Worm (Caenorhabditis elegans): ENCODE measurements around the gene kin-26.
A peak's percentile ranks its signal among the peaks of the same experiment; 100 is the strongest.

The kin-26 gene

ce11 chrIV:7910197-7910735 lies 32.6 kb upstream of the kin-26 start, which contains the start of the genes npp-27 and ntl-4:
npp-27 (minus strand) TSS chrIV:7910247.
ntl-4 (plus strand) TSS chrIV:7910575.
- no peak for TF ChIP-seq unc-39 (tag; optimal IDR thresholded peaks at IDR 0.05)
- peak; percentile 29 for TF ChIP-seq ama-1 (optimal IDR thresholded peaks at IDR 0.05)
- TF ChIP-seq nhr-6 (tag; optimal IDR thresholded peaks at IDR 0.05) = no peak
- TF ChIP-seq zag-1 (tag; optimal IDR thresholded peaks at IDR 0.05) = no peak
- peak in 1 of 2 experiments; percentile 38 for TF ChIP-seq lsy-2 (tag; optimal IDR thresholded peaks at IDR 0.05)
- TF ChIP-seq ZK546.5 (tag; optimal IDR thresholded peaks at IDR 0.05) = no peak
- peak; percentile 16 for TF ChIP-seq ztf-4 (tag; optimal IDR thresholded peaks at IDR 0.05)
- peak; percentile 41 for TF ChIP-seq unc-55 (GFP tag; optimal IDR thresholded peaks at IDR 0.05)
- peak; percentile 22 for TF ChIP-seq lin-13 (GFP tag; optimal IDR thresholded peaks at IDR 0.05)
- peak; percentile 26 for TF ChIP-seq sma-9 (GFP tag; optimal IDR thresholded peaks at IDR 0.05)
- no peak for TF ChIP-seq sma-9 (tag; optimal IDR thresholded peaks at IDR 0.05)
- peak; percentile 13 for TF ChIP-seq F13H6.1 (tag; optimal IDR thresholded peaks at IDR 0.05)
- TF ChIP-seq crh-2 (tag; optimal IDR thresholded peaks at IDR 0.05) = peak; percentile 50
- peak; percentile 3 for TF ChIP-seq nhr-25 (tag; optimal IDR thresholded peaks at IDR 0.05)
- peak; percentile 30 for TF ChIP-seq nhr-129 (tag; optimal IDR thresholded peaks at IDR 0.05)
- peak; percentile 72 for TF ChIP-seq C34F6.9 (tag; optimal IDR thresholded peaks at IDR 0.05)

- TF ChIP-seq dmd-4 (tag; optimal IDR thresholded peaks at IDR 0.05) (no peak), ama-1 (optimal IDR thresholded peaks at IDR 0.05) (peak; percentile 34), unc-62 (GFP tag; optimal IDR thresholded peaks at IDR 0.05) (no peak), sma-9 (GFP tag; optimal IDR thresholded peaks at IDR 0.05) (no peak), sma-9 (tag; optimal IDR thresholded peaks at IDR 0.05) (no peak), nhr-25 (tag; optimal IDR thresholded peaks at IDR 0.05) (no peak), unc-55 (GFP tag; optimal IDR thresholded peaks at IDR 0.05) (peak; percentile 31), alr-1 (tag; optimal IDR thresholded peaks at IDR 0.05) (no peak), lsy-2 (tag; optimal IDR thresholded peaks at IDR 0.05) (peak in 1 of 2 experiments; percentile 57), C34F6.9 (tag; optimal IDR thresholded peaks at IDR 0.05) (peak; percentile 42)
These were observed 31.9 kb upstream of the kin-26 start for ce11 chrIV:7909455-7910141.

ce11 chrIV:7906643-7907042 lies 29.0 kb upstream of the kin-26 start:
- TF ChIP-seq Y55F3AM.14 (GFP tag; optimal IDR thresholded peaks at IDR 0.05) (no peak), zag-1 (tag; optimal IDR thresholded peaks at IDR 0.05) (no peak), ceh-82 (tag; optimal IDR thresholded peaks at IDR 0.05) (no peak), ama-1 (optimal IDR thresholded peaks at IDR 0.05) (no peak), elt-1 (tag; optimal IDR thresholded peaks at IDR 0.05) (no peak), nhr-129 (tag; optimal IDR thresholded peaks at IDR 0.05) (no peak), nhr-11 (tag; optimal IDR thresholded peaks at IDR 0.05) (no peak), lin-11 (tag; optimal IDR thresholded peaks at IDR 0.05) (no peak), sma-3 (GFP tag; optimal IDR thresholded peaks at IDR 0.05) (no peak), ZK546.5 (tag; optimal IDR thresholded peaks at IDR 0.05) (no peak), F13H6.1 (tag; optimal IDR thresholded peaks at IDR 0.05) (no peak), egl-27 (tag; optimal IDR thresholded peaks at IDR 0.05) (no peak), mdl-1 (tag; optimal IDR thresholded peaks at IDR 0.05) (no peak), crh-2 (tag; optimal IDR thresholded peaks at IDR 0.05) (no peak), nhr-237 (tag; optimal IDR thresholded peaks at IDR 0.05) (no peak), alr-1 (tag; optimal IDR thresholded peaks at IDR 0.05) (no peak)

- TF ChIP-seq sma-9 (GFP tag; optimal IDR thresholded peaks at IDR 0.05) (peak; percentile 29), sma-9 (tag; optimal IDR thresholded peaks at IDR 0.05) (no peak), nhr-237 (tag; optimal IDR thresholded peaks at IDR 0.05) (no peak), F13H6.1 (tag; optimal IDR thresholded peaks at IDR 0.05) (peak; percentile 30), ceh-16 (tag; optimal IDR thresholded peaks at IDR 0.05) (no peak), nhr-129 (tag; optimal IDR thresholded peaks at IDR 0.05) (peak; percentile 74), lin-11 (tag; optimal IDR thresholded peaks at IDR 0.05) (peak; percentile 1), lin-39 (tag; optimal IDR thresholded peaks at IDR 0.05) (no peak), C34F6.9 (tag; optimal IDR thresholded peaks at IDR 0.05) (peak; percentile 77), sem-4 (tag; optimal IDR thresholded peaks at IDR 0.05) (peak; percentile 64), unc-55 (GFP tag; optimal IDR thresholded peaks at IDR 0.05) (peak; percentile 52), nhr-10 (tag; optimal IDR thresholded peaks at IDR 0.05) (no peak), R02D3.7 (tag; optimal IDR thresholded peaks at IDR 0.05) (no peak), blmp-1 (tag; optimal IDR thresholded peaks at IDR 0.05; ENCODE audit: insufficient read depth) (no peak), elt-3 (tag; optimal IDR thresholded peaks at IDR 0.05) (no peak), lsy-2 (tag; optimal IDR thresholded peaks at IDR 0.05) (peak; percentile 6 to 69), ZK546.5 (tag; optimal IDR thresholded peaks at IDR 0.05) (no peak)
These were observed 25.7 kb upstream of the kin-26 start, which contains the start of gene C49H3.6 for ce11 chrIV:7903359-7903758. C49H3.6 (plus strand) TSS chrIV:7903738.
